Fruit fly (Drosophila melanogaster) whole organism, embryonic: ENCODE results near the gene Mst89B.

Experiments used
- CG11456 ChIP-seq: fragments of 200-800 bp; sonication (Bioruptor generic); IDR thresholded peaks from 3 replicates; pipeline ENCODE4 v1.3.6; 2022; ENCODE audit warnings: missing biosample characterization, missing genetic modification characterization
- CG12236 ChIP-seq: fragments of 200-800 bp; sonication (Bioruptor generic); optimal IDR thresholded peaks from 2 replicates; lab custom pipeline; 2016; ENCODE audit warnings: missing biosample characterization, missing genetic modification characterization
- CG1233 ChIP-seq: fragments of 200-800 bp; sonication (Bioruptor generic); optimal IDR thresholded peaks from 4 replicates; lab custom pipeline; 2018; ENCODE audit warnings: missing biosample characterization, mild to moderate bottlenecking, missing genetic modification characterization
- CG13123 ChIP-seq: fragments of 200-800 bp; sonication (Bioruptor generic); optimal IDR thresholded peaks from 2 replicates; lab custom pipeline; 2016; ENCODE audit warnings: missing biosample characterization, missing genetic modification characterization
- CG17385 ChIP-seq: fragments of 200-800 bp; sonication (Bioruptor generic); optimal IDR thresholded peaks from 3 replicates; lab custom pipeline; 2018; ENCODE audit warnings: missing biosample characterization, mild to moderate bottlenecking, missing genetic modification characterization
- CG34224 ChIP-seq: fragments of 200-800 bp; sonication (Bioruptor generic); IDR thresholded peaks from 3 replicates; pipeline ENCODE4 v1.3.6; 2022; ENCODE audit warnings: missing biosample characterization, missing genetic modification characterization; ENCODE audit not compliant: partially characterized antibody
- CG4730 ChIP-seq: fragments of 200-800 bp; sonication (Bioruptor generic); IDR thresholded peaks from 2 replicates; pipeline ENCODE4 v1.3.6; 2022; ENCODE audit warnings: missing biosample characterization, missing genetic modification characterization
- CG4854 ChIP-seq: fragments of 200-800 bp; sonication (Bioruptor generic); optimal IDR thresholded peaks from 2 replicates; lab custom pipeline; 2016; ENCODE audit warnings: missing biosample characterization, missing genetic modification characterization, inconsistent platforms
- CG7556 ChIP-seq: fragments of 200-800 bp; sonication (Bioruptor generic); optimal IDR thresholded peaks from 2 replicates; lab custom pipeline; 2017; ENCODE audit warnings: missing biosample characterization, mild to moderate bottlenecking, missing genetic modification characterization
- CG7745 ChIP-seq: fragments of 200-800 bp; sonication (Bioruptor generic); optimal IDR thresholded peaks from 2 replicates; lab custom pipeline; 2018; ENCODE audit warnings: missing biosample characterization, mild to moderate bottlenecking, missing genetic modification characterization, moderate library complexity
- CG7786 ChIP-seq: fragments of 200-800 bp; sonication (Bioruptor generic); optimal IDR thresholded peaks from 2 replicates; lab custom pipeline; 2016; ENCODE audit warnings: missing biosample characterization, missing genetic modification characterization
- CG8281 ChIP-seq: fragments of 200-800 bp; sonication (Bioruptor generic); optimal IDR thresholded peaks from 2 replicates; lab custom pipeline; 2018; ENCODE audit warnings: missing biosample characterization, mild to moderate bottlenecking, missing genetic modification characterization, moderate library complexity
- CG9215 ChIP-seq: fragments of 200-800 bp; sonication (Bioruptor generic); IDR thresholded peaks from 2 replicates; pipeline ENCODE4 v1.3.6; 2022; ENCODE audit warnings: missing biosample characterization, missing genetic modification characterization
- CG9817 ChIP-seq: fragments of 200-800 bp; sonication (Bioruptor generic); optimal IDR thresholded peaks from 2 replicates; lab custom pipeline; 2018; ENCODE audit warnings: missing biosample characterization, mild to moderate bottlenecking, missing genetic modification characterization, moderate library complexity
- CoRest ChIP-seq: fragments of 200-800 bp; sonication (Bioruptor generic); optimal IDR thresholded peaks from 3 replicates; lab custom pipeline; 2018; ENCODE audit warnings: missing biosample characterization, mild to moderate bottlenecking, missing genetic modification characterization, moderate library complexity
- Dfd ChIP-seq, 2 experiments: fragments of >200 bp; optimal IDR thresholded peaks; 2 replicates each; lab custom pipeline; 2017; ENCODE audit warnings: missing biosample characterization in 2 of 2, missing genetic modification characterization in 2 of 2
- Dp ChIP-seq: fragments of 200-800 bp; sonication (Bioruptor generic); optimal IDR thresholded peaks from 2 replicates; lab custom pipeline; 2018; ENCODE audit warnings: missing biosample characterization, mild to moderate bottlenecking, missing genetic modification characterization, moderate library complexity
- HmgD ChIP-seq: fragments of 200-800 bp; sonication (Bioruptor generic); optimal IDR thresholded peaks from 3 replicates; lab custom pipeline; 2016; ENCODE audit warnings: missing biosample characterization, missing genetic modification characterization
- Lpt ChIP-seq: fragments of >200 bp; optimal IDR thresholded peaks from 2 replicates; lab custom pipeline; 2018; ENCODE audit warnings: missing biosample characterization, missing genetic modification characterization
- Nf-YB ChIP-seq: fragments of 200-800 bp; sonication (Bioruptor generic); optimal IDR thresholded peaks from 3 replicates; lab custom pipeline; 2019; ENCODE audit warnings: missing biosample characterization, mild to moderate bottlenecking, missing genetic modification characterization, moderate library complexity
- Pdp1 ChIP-seq, 2 experiments: fragments of 200-800 bp; sonication (Bioruptor generic); optimal IDR thresholded peaks; 3 replicates each; lab custom pipeline; 2016; ENCODE audit warnings: missing biosample characterization in 2 of 2, missing genetic modification characterization in 2 of 2, mild to moderate bottlenecking in 1 of 2, moderate library complexity in 1 of 2
- Ptx1 ChIP-seq: fragments of 200-800 bp; sonication (Bioruptor generic); IDR thresholded peaks from 2 replicates; pipeline ENCODE4 v1.3.6; 2022; ENCODE audit warnings: missing biosample characterization, missing genetic modification characterization
- Rx ChIP-seq: fragments of 200-800 bp; sonication (Bioruptor generic); IDR thresholded peaks from 2 replicates; pipeline ENCODE4 v1.3.6; 2022; ENCODE audit warnings: missing biosample characterization, missing genetic modification characterization
- Scr ChIP-seq: fragments of 200-800 bp; sonication (Bioruptor generic); IDR thresholded peaks from 2 replicates; pipeline ENCODE4 v1.3.6; 2022; ENCODE audit warnings: missing biosample characterization, missing genetic modification characterization; ENCODE audit not compliant: partially characterized antibody
- Six4 ChIP-seq: fragments of 200-800 bp; sonication (Bioruptor generic); optimal IDR thresholded peaks from 2 replicates; lab custom pipeline; 2016; ENCODE audit warnings: missing biosample characterization, missing genetic modification characterization
- al ChIP-seq: fragments of 200-800 bp; sonication (Bioruptor generic); IDR thresholded peaks from 2 replicates; pipeline ENCODE4 v1.3.6; 2022; ENCODE audit warnings: missing biosample characterization, missing genetic modification characterization
- bcd ChIP-seq: fragments of 200-800 bp; sonication (Bioruptor generic); optimal IDR thresholded peaks from 2 replicates; lab custom pipeline; 2017; ENCODE audit warnings: missing biosample characterization, mild to moderate bottlenecking, missing genetic modification characterization
- caup ChIP-seq: fragments of 200-800 bp; sonication (Bioruptor generic); optimal IDR thresholded peaks from 3 replicates; lab custom pipeline; 2017; ENCODE audit warnings: missing biosample characterization, mild to moderate bottlenecking, missing genetic modification characterization, moderate library complexity; ENCODE audit not compliant: severe bottlenecking
- chn ChIP-seq: fragments of 200-800 bp; sonication (Bioruptor generic); optimal IDR thresholded peaks from 2 replicates; lab custom pipeline; 2016; ENCODE audit warnings: missing biosample characterization, missing genetic modification characterization
- croc ChIP-seq: fragments of 200-800 bp; sonication (Bioruptor generic); conservative IDR thresholded peaks from 3 replicates; pipeline ENCODE4 v1.3.6; 2022; ENCODE audit warnings: missing biosample characterization, missing genetic modification characterization
- dysf ChIP-seq: fragments of 200-800 bp; sonication (Bioruptor generic); IDR thresholded peaks from 3 replicates; pipeline ENCODE4 v1.3.6; 2022; ENCODE audit warnings: missing biosample characterization, missing genetic modification characterization
- ems ChIP-seq: fragments of 200-800 bp; sonication (Bioruptor generic); optimal IDR thresholded peaks from 3 replicates; lab custom pipeline; 2016; ENCODE audit warnings: missing biosample characterization, missing genetic modification characterization
- ewg ChIP-seq: fragments of 200-800 bp; sonication (Bioruptor generic); optimal IDR thresholded peaks from 3 replicates; lab custom pipeline; 2017; ENCODE audit warnings: mild to moderate bottlenecking, missing biosample characterization, missing genetic modification reagents, missing genetic modification characterization
- gsb-n ChIP-seq: fragments of 200-800 bp; sonication (Bioruptor generic); optimal IDR thresholded peaks from 3 replicates; lab custom pipeline; 2018; ENCODE audit warnings: missing biosample characterization, mild to moderate bottlenecking, missing genetic modification characterization
- insv ChIP-seq, 2 experiments: fragments of 200-800 bp; sonication (Bioruptor generic); optimal IDR thresholded peaks; 3 replicates each; lab custom pipeline; 2016 to 2018; ENCODE audit warnings: missing biosample characterization in 2 of 2, missing genetic modification characterization in 2 of 2
- kay ChIP-seq: fragments of 200-800 bp; sonication (Bioruptor generic); optimal IDR thresholded peaks from 2 replicates; lab custom pipeline; 2016; ENCODE audit warnings: missing biosample characterization, missing genetic modification characterization
- nmo ChIP-seq: fragments of 200-800 bp; sonication (Bioruptor generic); optimal IDR thresholded peaks from 2 replicates; lab custom pipeline; 2018; ENCODE audit warnings: missing biosample characterization, mild to moderate bottlenecking, missing genetic modification characterization, moderate library complexity
- otp ChIP-seq: fragments of 200-800 bp; sonication (Bioruptor generic); IDR thresholded peaks from 3 replicates; pipeline ENCODE4, ENCODE4 v1.3.6; 2022; ENCODE audit warnings: missing biosample characterization, missing genetic modification characterization
- pan ChIP-seq, 4 experiments: fragments of >200 bp in 3 of 4; fragments of 200-800 bp in 1 of 4; sonication (Bioruptor generic) in 1 of 4; optimal IDR thresholded peaks in 3 of 4; IDR thresholded peaks in 1 of 4; 2 replicates each; pipeline versions ENCODE4 v1.3.6 to Lab custom; 2017 to 2022; ENCODE audit warnings: missing biosample characterization in 2 of 4, missing genetic modification characterization in 2 of 4, mixed read lengths in 1 of 4
- pita ChIP-seq: fragments of 200-800 bp; sonication (Bioruptor generic); optimal IDR thresholded peaks from 2 replicates; lab custom pipeline; 2017; ENCODE audit warnings: missing biosample characterization, mild to moderate bottlenecking, missing genetic modification characterization
- salm ChIP-seq: fragments of 200-800 bp; sonication (Bioruptor generic); optimal IDR thresholded peaks from 2 replicates; lab custom pipeline; 2018; ENCODE audit warnings: missing biosample characterization, mild to moderate bottlenecking, missing genetic modification characterization
- sc ChIP-seq, 3 experiments: fragments of >200 bp in 2 of 3; fragments of 200-800 bp in 1 of 3; sonication (Bioruptor generic) in 1 of 3; optimal IDR thresholded peaks; 2 replicates in 2 of 3; 3 replicates in 1 of 3; lab custom pipeline; 2017; ENCODE audit warnings: mild to moderate bottlenecking in 1 of 3, missing biosample characterization in 1 of 3, missing genetic modification characterization in 1 of 3, missing genetic modification reagents in 1 of 3
- sima ChIP-seq: fragments of 200-800 bp; sonication (Bioruptor generic); optimal IDR thresholded peaks from 2 replicates; lab custom pipeline; 2016; ENCODE audit warnings: missing biosample characterization, missing genetic modification characterization
- so ChIP-seq: fragments of 200-800 bp; sonication (Bioruptor generic); IDR thresholded peaks from 3 replicates; pipeline ENCODE4 v1.3.6; 2022; ENCODE audit warnings: missing biosample characterization, missing genetic modification characterization
- sug ChIP-seq: fragments of 200-800 bp; optimal IDR thresholded peaks from 2 replicates; lab custom pipeline; 2019; ENCODE audit warnings: missing biosample characterization, mild to moderate bottlenecking, missing genetic modification characterization, moderate library complexity
- tll ChIP-seq, 2 experiments: fragments of 200-800 bp in 1 of 2; fragments of >200 bp in 1 of 2; sonication (Bioruptor generic) in 1 of 2; optimal IDR thresholded peaks; 2 replicates each; lab custom pipeline; 2017 to 2019; ENCODE audit warnings: missing biosample characterization in 2 of 2, missing genetic modification characterization in 2 of 2, mild to moderate bottlenecking in 1 of 2, moderate library complexity in 1 of 2
- wek ChIP-seq: fragments of 200-800 bp; sonication (Bioruptor generic); optimal IDR thresholded peaks from 3 replicates; lab custom pipeline; 2018; ENCODE audit warnings: missing biosample characterization, mild to moderate bottlenecking, missing genetic modification characterization, moderate library complexity

Mst89B gene

dm6 chr3R:16247609-16248499 is 19.0 kb upstream of the Mst89B start (continued):
- TF ChIP-seq so (GFP tag; lab: Robert Waterston, UW) (peak; percentile 52; the same call in 1 of the 3 replicates), CG7745 (tag; lab: Kevin White, UChicago) (no peak), Pdp1 (GFP tag; optimal IDR thresholded peaks at IDR 0.05; lab: Kevin White, UChicago) (peak in 1 of 2 experiments; percentile 48), wek (GFP tag; lab: Kevin White, UChicago) (no peak), ewg (peak; percentile 52), CG4854 (GFP tag; lab: Kevin White, UChicago) (peak; percentile 78), CG9817 (peak; percentile 58), sug (tag; lab: Kevin White, UChicago) (peak; percentile 66), croc (GFP tag; lab: Robert Waterston, UW) (peak; percentile 35; the same call in 1 of the 3 replicates), dysf (GFP tag; lab: Robert Waterston, UW) (peak; percentile 77), Lpt (GFP tag; lab: Kevin White, UChicago) (no peak), HmgD (GFP tag; lab: Kevin White, UChicago) (peak; percentile 81), Ptx1 (GFP tag; lab: Robert Waterston, UW) (peak; percentile 74), sima (GFP tag; lab: Kevin White, UChicago) (peak; percentile 86), Dfd (GFP tag; optimal IDR thresholded peaks at IDR 0.05; lab: Kevin White, UChicago) (no peak), insv (GFP tag; optimal IDR thresholded peaks at IDR 0.05; lab: Kevin White, UChicago) (peak in 1 of 2 experiments; percentile 58), CG34224 (GFP tag; lab: Robert Waterston, UW) (no peak), CG13123 (GFP tag; lab: Kevin White, UChicago) (no peak), Rx (GFP tag; lab: Robert Waterston, UW) (peak; percentile 75), CG7556 (peak; percentile 88), CoRest (tag; lab: Kevin White, UChicago) (peak; percentile 80), CG1233 (GFP tag; lab: Kevin White, UChicago) (peak; percentile 90), pan (optimal IDR thresholded peaks at IDR 0.05; lab: Kevin White, UChicago) (no peak), pan (GFP tag; optimal IDR thresholded peaks at IDR 0.05 in 1 of 2, IDR thresholded peaks at IDR 0.05 in 1 of 2) (peak in 1 of 2 experiments; percentile 84), CG12236 (no peak), gsb-n (tag; lab: Kevin White, UChicago) (peak; percentile 24), Scr (GFP tag; lab: Robert Waterston, UW) (no peak), Dp (no peak), Six4 (GFP tag; lab: Kevin White, UChicago) (peak; percentile 65), caup (GFP tag; lab: Kevin White, UChicago) (peak; percentile 93), salm (tag; lab: Kevin White, UChicago) (peak; percentile 8), CG9215 (peak; percentile 83), CG4730 (peak; percentile 64), bcd (GFP tag; lab: Kevin White, UChicago) (peak; percentile 84), CG11456 (GFP tag; lab: Robert Waterston, UW) (peak; percentile 79), kay (GFP tag; lab: Kevin White, UChicago) (peak; percentile 16), otp (GFP tag; lab: Robert Waterston, UW) (no peak), ems (peak; percentile 44), CG7786 (GFP tag; lab: Kevin White, UChicago) (peak; percentile 16), pita (no peak), chn (GFP tag; lab: Kevin White, UChicago) (no peak), al (GFP tag; lab: Robert Waterston, UW) (peak; percentile 69), nmo (peak; percentile 63), CG17385 (GFP tag; lab: Kevin White, UChicago) (peak; percentile 69), sc (optimal IDR thresholded peaks at IDR 0.05; lab: Kevin White, UChicago) (no peak), sc (GFP tag; optimal IDR thresholded peaks at IDR 0.05; lab: Kevin White, UChicago) (peak; percentile 19), tll (GFP tag; optimal IDR thresholded peaks at IDR 0.05; lab: Kevin White, UChicago) (no peak), Nf-YB (GFP tag; lab: Kevin White, UChicago) (peak; percentile 42), CG8281 (tag; lab: Kevin White, UChicago) (peak; percentile 57)
